Fruit fly (Drosophila melanogaster): ENCODE results near the gene CG15369.
A peak's percentile ranks its signal among the peaks of the same experiment; 100 is the strongest.

Gene CG15369

DNA sequence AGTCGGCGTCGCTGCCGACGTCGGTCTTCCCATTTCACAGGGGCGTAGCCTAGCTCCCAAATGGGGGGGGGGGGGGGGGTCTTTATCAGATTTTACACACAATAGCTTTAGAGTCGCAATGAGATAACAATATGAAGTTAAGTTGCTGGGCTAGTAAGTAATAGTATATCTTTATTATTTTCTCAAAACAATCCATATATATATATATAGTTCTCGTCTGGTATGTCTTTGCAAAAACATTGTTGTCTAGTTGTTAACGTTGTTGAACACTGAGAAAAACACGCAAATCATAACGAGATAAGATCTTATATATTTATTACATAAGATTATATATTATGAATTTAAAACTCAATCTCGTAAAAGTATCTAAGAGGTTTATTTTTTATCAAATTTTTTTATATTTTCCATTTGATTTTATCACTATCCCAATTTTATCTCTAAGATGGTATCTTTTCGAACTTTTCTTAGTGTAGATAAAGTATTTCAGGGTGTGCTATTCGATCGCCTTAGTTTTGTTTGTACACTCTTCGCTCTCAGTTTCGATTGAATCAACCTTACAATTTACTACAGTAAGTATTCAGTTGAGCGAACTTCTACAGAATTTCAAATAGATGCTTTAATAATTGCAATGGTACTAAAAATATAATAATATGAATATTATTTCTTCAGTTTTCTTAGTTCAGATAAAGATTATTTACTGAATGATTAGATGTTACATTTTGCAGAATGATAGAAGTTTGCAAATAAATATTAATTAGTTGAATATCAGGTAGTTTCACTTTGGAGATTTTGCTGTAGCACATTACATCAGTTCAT, 14.6 kb upstream of the CG15369 start (continued):
- TF ChIP-seq unpg (GFP tag; optimal IDR thresholded peaks at IDR 0.05) (peak; percentile 73), CG8388 (GFP tag; optimal IDR thresholded peaks at IDR 0.05) (peak; percentile 21), HmgD (GFP tag; optimal IDR thresholded peaks at IDR 0.05) (no peak), CG3163 (GFP tag; optimal IDR thresholded peaks at IDR 0.05) (no peak), hth (optimal IDR thresholded peaks at IDR 0.05) (no peak), gro (GFP tag; optimal IDR thresholded peaks at IDR 0.05) (no peak), Hey (tag; optimal IDR thresholded peaks at IDR 0.05) (no peak), CG2875 (GFP tag; optimal IDR thresholded peaks at IDR 0.05) (no peak), corto (GFP tag; optimal IDR thresholded peaks at IDR 0.05) (no peak), CG4820 (GFP tag; optimal IDR thresholded peaks at IDR 0.05) (no peak), CG12769 (tag; optimal IDR thresholded peaks at IDR 0.05) (peak; percentile 82), CG11398 (GFP tag; optimal IDR thresholded peaks at IDR 0.05) (no peak), grau (tag; optimal IDR thresholded peaks at IDR 0.05) (peak; percentile 97), bowl (GFP tag; IDR thresholded peaks at IDR 0.05) (peak; percentile 58; the same call in 1 of the 2 replicates), jigr1 (GFP tag; IDR thresholded peaks at IDR 0.05) (no peak), sob (GFP tag; IDR thresholded peaks at IDR 0.05) (peak; percentile 84), BtbVII (GFP tag; optimal IDR thresholded peaks at IDR 0.05) (peak; percentile 80), CG30431 (GFP tag; optimal IDR thresholded peaks at IDR 0.05) (peak; percentile 47), cad (GFP tag; optimal IDR thresholded peaks at IDR 0.05) (no peak), CG9797 (GFP tag; optimal IDR thresholded peaks at IDR 0.05) (no peak), CG13123 (GFP tag; optimal IDR thresholded peaks at IDR 0.05) (no peak), az2 (GFP tag; optimal IDR thresholded peaks at IDR 0.05) (no peak), CG17568 (GFP tag; optimal IDR thresholded peaks at IDR 0.05) (peak; percentile 36), Hr39 (optimal IDR thresholded peaks at IDR 0.05) (no peak), CG31224 (GFP tag; IDR thresholded peaks at IDR 0.05) (peak; percentile 89), Abd-B (GFP tag; optimal IDR thresholded peaks at IDR 0.05) (peak; percentile 66), BEAF-32 (GFP tag; optimal IDR thresholded peaks at IDR 0.05) (no peak), CG11723 (GFP tag; optimal IDR thresholded peaks at IDR 0.05) (peak; percentile 51), B-H2 (GFP tag; optimal IDR thresholded peaks at IDR 0.05) (peak; percentile 83), CG7963 (GFP tag; IDR thresholded peaks at IDR 0.05; ENCODE audit: partially characterized antibody) (no peak), knrl (GFP tag; IDR thresholded peaks at IDR 0.05; ENCODE audit: partially characterized antibody) (no peak), YL-1 (GFP tag; optimal IDR thresholded peaks at IDR 0.05) (no peak), shn (GFP tag; optimal IDR thresholded peaks at IDR 0.05) (no peak), CG8765 (GFP tag; IDR thresholded peaks at IDR 0.05) (peak; percentile 56; the same call in 1 of the 2 replicates), CG2202 (tag; optimal IDR thresholded peaks at IDR 0.05) (no peak), CG17328 (GFP tag; IDR thresholded peaks at IDR 0.05) (peak; percentile 40; the same call in 1 of the 2 replicates), CG12071 (GFP tag; optimal IDR thresholded peaks at IDR 0.05) (peak; percentile 60), crc (GFP tag; optimal IDR thresholded peaks at IDR 0.05) (no peak), Vsx1 (GFP tag; optimal IDR thresholded peaks at IDR 0.05) (no peak), CG2678 (tag; optimal IDR thresholded peaks at IDR 0.05) (peak; percentile 88), CG31388 (GFP tag; optimal IDR thresholded peaks at IDR 0.05) (no peak), bcd (GFP tag; optimal IDR thresholded peaks at IDR 0.05) (peak; percentile 84), ATbp (GFP tag; optimal IDR thresholded peaks at IDR 0.05) (peak; percentile 19), CG12391 (tag; optimal IDR thresholded peaks at IDR 0.05) (peak; percentile 76), gfzf (GFP tag; optimal IDR thresholded peaks at IDR 0.05) (no peak), CG14710 (tag; optimal IDR thresholded peaks at IDR 0.05) (peak; percentile 38), crol (GFP tag; IDR thresholded peaks at IDR 0.05) (peak; percentile 81), Doc2 (GFP tag; IDR thresholded peaks at IDR 0.05) (peak; percentile 40; the same call in 1 of the 2 replicates), slp2 (GFP tag; optimal IDR thresholded peaks at IDR 0.05) (no peak), Antp (GFP tag; optimal IDR thresholded peaks at IDR 0.05) (no peak)

Data from whole organism, embryonic.